Worm (Caenorhabditis elegans) whole organism, L2 larva: ENCODE measurements around the gene eor-1.

Source experiments
- ama-1 ChIP-seq: fragments of 150-350 bp; optimal IDR thresholded peaks from 2 replicates; lab custom pipeline; 2018; ENCODE audit warnings: inconsistent platforms
- ceh-16 ChIP-seq: fragments of 150-350 bp; optimal IDR thresholded peaks from 2 replicates; lab custom pipeline; 2014; ENCODE audit warnings: missing biosample characterization, missing genetic modification characterization
- egl-27 ChIP-seq: sonication (generic microtip); optimal IDR thresholded peaks from 3 replicates; lab custom pipeline; 2017; ENCODE audit warnings: missing biosample characterization, missing genetic modification reagents, missing genetic modification characterization
- lin-13 ChIP-seq: fragments of 150-350 bp; optimal IDR thresholded peaks from 2 replicates; lab custom pipeline; 2014; ENCODE audit warnings: missing biosample characterization, missing genetic modification reagents, missing genetic modification characterization
- mab-5 ChIP-seq: fragments of 150-350 bp; optimal IDR thresholded peaks from 2 replicates; lab custom pipeline; 2014; ENCODE audit warnings: missing biosample characterization, missing genetic modification characterization
- nhr-10 ChIP-seq: sonication (generic microtip); optimal IDR thresholded peaks from 2 replicates; lab custom pipeline; 2017; ENCODE audit warnings: missing biosample characterization, missing genetic modification characterization
- nhr-11 ChIP-seq: fragments of 150-350 bp; optimal IDR thresholded peaks from 2 replicates; lab custom pipeline; 2014; ENCODE audit warnings: missing biosample characterization, missing genetic modification characterization
- nhr-12 ChIP-seq: fragments of 150-350 bp; optimal IDR thresholded peaks from 2 replicates; lab custom pipeline; 2014; ENCODE audit warnings: missing biosample characterization, missing genetic modification characterization
- skn-1 ChIP-seq: sonication (generic microtip); optimal IDR thresholded peaks from 2 replicates; lab custom pipeline; 2017; ENCODE audit warnings: missing biosample characterization, missing genetic modification characterization

ce11 chrIV:4763844-4764243 lies 35.1 kb downstream of the eor-1 start, which contains the start of gene Y17G9B.2:
- no peak for TF ChIP-seq nhr-12 (tag; lab: Kevin White, UChicago)
- TF ChIP-seq ama-1 = no peak
- no peak for TF ChIP-seq egl-27 (tag; lab: Kevin White, UChicago)
- TF ChIP-seq ceh-16 (tag; lab: Kevin White, UChicago) = no peak
- TF ChIP-seq nhr-10 = no peak
- TF ChIP-seq skn-1 (tag; lab: Kevin White, UChicago) = no peak
- TF ChIP-seq mab-5 = no peak
- no peak for TF ChIP-seq lin-13 (GFP tag; lab: Kevin White, UChicago)
- no peak for TF ChIP-seq nhr-11 (tag; lab: Kevin White, UChicago)
